Worm (Caenorhabditis elegans) whole organism, young adult: ENCODE data around the gene B0304.4.
A peak's percentile ranks its signal among the peaks of the same experiment; 100 is the strongest.

ENCODE experiments used
- B0019.2 ChIP-seq: fragments of 200-800 bp; sonication (Bioruptor generic); conservative IDR thresholded peaks from 2 replicates; pipeline ENCODE4 v1.3.6; 2022; ENCODE audit warnings: missing genetic modification reagents, missing genetic modification characterization, missing compliant biosample characterization
- F33H1.4 ChIP-seq: fragments of 200-800 bp; sonication (Bioruptor generic); IDR thresholded peaks from 2 replicates; pipeline ENCODE4 v1.3.6; 2022; ENCODE audit warnings: missing genetic modification reagents, missing genetic modification characterization, missing compliant biosample characterization
- F55B11.4 ChIP-seq: sonication (generic microtip); optimal IDR thresholded peaks from 2 replicates; lab custom pipeline; 2016; ENCODE audit warnings: missing compliant biosample characterization, missing genetic modification characterization, borderline replicate concordance; ENCODE audit not compliant: insufficient read depth
- F57C9.4 ChIP-seq: sonication (generic microtip); optimal IDR thresholded peaks from 2 replicates; lab custom pipeline; 2017; ENCODE audit warnings: mild to moderate bottlenecking, missing genetic modification characterization, missing compliant biosample characterization
- akir-1 ChIP-seq: fragments of 200-800 bp; sonication (Bioruptor generic); optimal IDR thresholded peaks from 2 replicates; lab custom pipeline; 2018; ENCODE audit warnings: mild to moderate bottlenecking, missing genetic modification characterization, moderate library complexity, missing compliant biosample characterization
- bed-1 ChIP-seq: fragments of 200-800 bp; sonication (Bioruptor generic); IDR thresholded peaks from 2 replicates; pipeline ENCODE4 v1.3.6; 2022; ENCODE audit warnings: missing genetic modification reagents, missing genetic modification characterization, missing compliant biosample characterization
- bed-2 ChIP-seq: fragments of 200-800 bp; sonication (Bioruptor generic); IDR thresholded peaks from 2 replicates; pipeline ENCODE4 v1.3.6; 2022; ENCODE audit warnings: missing genetic modification reagents, missing genetic modification characterization, missing compliant biosample characterization
- cebp-1 ChIP-seq, 2 experiments: fragments of 200-800 bp in 1 of 2; sonication (Bioruptor generic) in 1 of 2; sonication (generic microtip) in 1 of 2; IDR thresholded peaks in 1 of 2; optimal IDR thresholded peaks in 1 of 2; 2 replicates each; pipeline versions ENCODE4 v1.3.6 to Lab custom; 2017 to 2022; ENCODE audit warnings: missing compliant biosample characterization in 2 of 2, missing genetic modification characterization in 2 of 2, mild to moderate bottlenecking in 1 of 2, missing genetic modification reagents in 1 of 2, moderate library complexity in 1 of 2
- efl-1 ChIP-seq: fragments of 150-350 bp; optimal IDR thresholded peaks from 2 replicates; lab custom pipeline; 2014; ENCODE audit warnings: missing biosample characterization, missing genetic modification reagents, missing genetic modification characterization
- ekl-4 ChIP-seq: fragments of 200-800 bp; sonication (Bioruptor generic); IDR thresholded peaks from 2 replicates; pipeline ENCODE4 v1.3.6; 2022; ENCODE audit warnings: missing genetic modification reagents, missing genetic modification characterization, missing compliant biosample characterization
- fkh-3 ChIP-seq: sonication (generic microtip); optimal IDR thresholded peaks from 2 replicates; lab custom pipeline; 2016; ENCODE audit warnings: mild to moderate bottlenecking, missing genetic modification characterization, missing compliant biosample characterization
- hmg-1.2 ChIP-seq: fragments of 200-800 bp; sonication (Bioruptor generic); IDR thresholded peaks from 2 replicates; pipeline ENCODE4 v1.3.6; 2022; ENCODE audit warnings: missing genetic modification reagents, missing genetic modification characterization, missing compliant biosample characterization
- lin-54 ChIP-seq: fragments of 200-800 bp; sonication (Bioruptor generic); optimal IDR thresholded peaks from 2 replicates; lab custom pipeline; 2018; ENCODE audit warnings: mild to moderate bottlenecking, missing genetic modification characterization, missing compliant biosample characterization
- lsl-1 ChIP-seq: fragments of 200-800 bp; sonication (Bioruptor generic); optimal IDR thresholded peaks from 2 replicates; lab custom pipeline; 2018; ENCODE audit warnings: mild to moderate bottlenecking, missing genetic modification characterization, moderate library complexity, missing compliant biosample characterization
- madf-6 ChIP-seq: fragments of 200-800 bp; sonication (Bioruptor generic); IDR thresholded peaks from 2 replicates; pipeline ENCODE4 v1.3.6; 2022; ENCODE audit warnings: missing genetic modification reagents, missing genetic modification characterization, missing compliant biosample characterization
- madf-8 ChIP-seq: fragments of 200-800 bp; sonication (Bioruptor generic); conservative IDR thresholded peaks from 2 replicates; pipeline ENCODE4 v1.3.6; 2022; ENCODE audit warnings: missing genetic modification reagents, missing genetic modification characterization, missing compliant biosample characterization
- mxl-1 ChIP-seq: sonication (generic microtip); optimal IDR thresholded peaks from 2 replicates; lab custom pipeline; 2016; ENCODE audit warnings: missing genetic modification characterization, missing compliant biosample characterization
- rcor-1 ChIP-seq: fragments of 200-800 bp; sonication (Bioruptor generic); IDR thresholded peaks from 2 replicates; pipeline ENCODE4 v1.3.6; 2022; ENCODE audit warnings: missing genetic modification reagents, missing genetic modification characterization, missing compliant biosample characterization
- tbp1 ChIP-seq: fragments of 200-800 bp; sonication (Bioruptor generic); optimal IDR thresholded peaks from 2 replicates; lab custom pipeline; 2018; ENCODE audit warnings: mild to moderate bottlenecking, missing genetic modification characterization, missing compliant biosample characterization
- xnd-1 ChIP-seq: sonication (generic microtip); optimal IDR thresholded peaks from 2 replicates; lab custom pipeline; 2016; ENCODE audit warnings: missing genotype, missing genetic modification reagents, missing genetic modification characterization, missing compliant biosample characterization

Gene B0304.4

ce11 chrII:4478303-4478702 is 44.7 kb downstream of the B0304.4 start, which contains the start of gene T05C1.1:
T05C1.1 (plus strand) TSS chrII:4478603.
- TF ChIP-seq mxl-1 (tag; lab: Kevin White, UChicago) (no peak), F57C9.4 (tag; lab: Kevin White, UChicago) (no peak), hmg-1.2 (GFP tag; lab: Robert Waterston, UW) (no peak), ekl-4 (GFP tag; lab: Robert Waterston, UW) (no peak), bed-1 (GFP tag; lab: Robert Waterston, UW) (no peak), rcor-1 (GFP tag; lab: Robert Waterston, UW) (no peak), cebp-1 (GFP tag; IDR thresholded peaks at IDR 0.05; lab: Robert Waterston, UW) (no peak), cebp-1 (tag; optimal IDR thresholded peaks at IDR 0.05; lab: Kevin White, UChicago) (no peak), bed-2 (GFP tag; lab: Robert Waterston, UW) (no peak), F55B11.4 (no peak), madf-8 (GFP tag; lab: Robert Waterston, UW) (no peak), fkh-3 (no peak), B0019.2 (GFP tag; lab: Robert Waterston, UW) (no peak)

- TF ChIP-seq efl-1 (GFP tag; lab: Kevin White, UChicago): peak; percentile 10
- peak; percentile 65 for TF ChIP-seq xnd-1 (tag; lab: Kevin White, UChicago)
- TF ChIP-seq madf-6 (GFP tag; lab: Robert Waterston, UW): peak; percentile 89
- no peak for TF ChIP-seq akir-1
- peak; percentile 39 for TF ChIP-seq lin-54 (GFP tag; lab: Kevin White, UChicago)
- no peak for TF ChIP-seq F57C9.4 (tag; lab: Kevin White, UChicago)
- TF ChIP-seq lsl-1: peak; percentile 97
- no peak for TF ChIP-seq tbp1 (GFP tag; lab: Kevin White, UChicago)
- TF ChIP-seq madf-8 (GFP tag; lab: Robert Waterston, UW): peak; percentile 75
- peak; percentile 67 for TF ChIP-seq F33H1.4 (GFP tag; lab: Robert Waterston, UW)
These were observed 48.9 kb downstream of the B0304.4 start for ce11 chrII:4474005-4474655.
